Fruit fly (Drosophila melanogaster): ENCODE results near the gene GstD7.

DNA sequence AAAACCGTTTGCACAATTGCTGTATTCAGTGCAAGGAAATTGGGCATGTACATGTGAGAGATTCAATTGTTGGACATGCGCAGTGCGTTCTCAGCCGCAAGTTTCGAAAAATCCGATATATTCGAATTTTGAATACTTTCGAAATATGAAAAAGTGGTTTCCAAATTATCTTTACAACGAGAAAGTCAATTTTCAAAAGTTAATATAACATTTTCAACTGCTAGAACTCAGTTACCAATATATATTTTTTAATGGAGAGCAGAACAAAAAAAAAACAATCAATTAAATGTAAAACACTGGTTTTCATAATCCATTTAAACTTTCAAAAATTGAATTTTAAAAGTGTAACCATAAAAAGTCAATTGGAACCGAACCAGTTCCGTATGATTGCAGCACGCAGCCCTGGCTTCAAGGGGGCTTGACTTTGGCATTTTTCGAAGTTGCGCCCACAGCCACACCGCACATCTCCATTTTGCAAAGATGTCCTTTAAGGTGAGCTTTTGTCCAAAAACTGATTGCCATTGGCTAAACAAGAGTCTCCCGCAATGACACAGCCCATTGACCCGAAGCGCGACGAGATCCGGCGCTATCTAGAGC is 44.2 kb downstream of the GstD7 start, which contains the start of the genes Scgbeta and CG17202:
- no peak for TF ChIP-seq Crg-1 (GFP tag; optimal IDR thresholded peaks at IDR 0.05)
- TF ChIP-seq CG11617 (GFP tag; optimal IDR thresholded peaks at IDR 0.05), result peak; percentile 13
- TF ChIP-seq CG33017 (tag; optimal IDR thresholded peaks at IDR 0.05), result no peak
- TF ChIP-seq cic (GFP tag; optimal IDR thresholded peaks at IDR 0.05), result peak; percentile 22
- no peak for TF ChIP-seq CG1620 (GFP tag; optimal IDR thresholded peaks at IDR 0.05)
- TF ChIP-seq Clk (GFP tag; optimal IDR thresholded peaks at IDR 0.05), result no peak
- TF ChIP-seq CG14711 (tag; optimal IDR thresholded peaks at IDR 0.05), result no peak

All from whole organism, adult.